Fruit fly (Drosophila melanogaster) whole organism, pupa: ENCODE data around the gene CG3156.

Experiments used
- CG10348 ChIP-seq: fragments of 200-800 bp; sonication (Bioruptor generic); IDR thresholded peaks from 2 replicates; pipeline ENCODE4 v1.3.6; 2022; ENCODE audit warnings: missing biosample characterization, missing genetic modification characterization
- CG12605 ChIP-seq: fragments of 200-800 bp; sonication (Bioruptor generic); IDR thresholded peaks from 2 replicates; pipeline ENCODE4 v1.3.6; 2022; ENCODE audit warnings: missing biosample characterization, missing genetic modification characterization
- CG13204 ChIP-seq: fragments of 200-800 bp; sonication (Bioruptor generic); optimal IDR thresholded peaks from 2 replicates; lab custom pipeline; 2018; ENCODE audit warnings: missing biosample characterization, mild to moderate bottlenecking, missing genetic modification characterization, moderate library complexity
- CG14655 ChIP-seq: fragments of 200-800 bp; sonication (Bioruptor generic); optimal IDR thresholded peaks from 3 replicates; lab custom pipeline; 2017; ENCODE audit warnings: mild to moderate bottlenecking, missing biosample characterization, missing genetic modification reagents, missing genetic modification characterization
- CG15710 ChIP-seq: fragments of 200-800 bp; sonication (Bioruptor generic); optimal IDR thresholded peaks from 2 replicates; lab custom pipeline; 2018; ENCODE audit warnings: missing biosample characterization, mild to moderate bottlenecking, missing genetic modification characterization, moderate library complexity
- CG17806 ChIP-seq: fragments of 200-800 bp; sonication (Bioruptor generic); optimal IDR thresholded peaks from 2 replicates; lab custom pipeline; 2018; ENCODE audit warnings: missing biosample characterization, mild to moderate bottlenecking, missing genetic modification characterization, moderate library complexity
- CG32121 ChIP-seq: fragments of 200-800 bp; sonication (Bioruptor generic); IDR thresholded peaks from 2 replicates; pipeline ENCODE4 v1.3.6; 2022; ENCODE audit warnings: missing biosample characterization, missing genetic modification characterization
- CG34367 ChIP-seq: fragments of 200-800 bp; sonication (Bioruptor generic); optimal IDR thresholded peaks from 2 replicates; lab custom pipeline; 2018; ENCODE audit warnings: missing biosample characterization, mild to moderate bottlenecking, missing genetic modification characterization
- CG4496 ChIP-seq: fragments of 200-800 bp; sonication (Bioruptor generic); IDR thresholded peaks from 3 replicates; pipeline ENCODE4 v1.3.6; 2022; ENCODE audit warnings: missing biosample characterization, missing genetic modification characterization
- CG8159 ChIP-seq: fragments of 200-800 bp; sonication (Bioruptor generic); optimal IDR thresholded peaks from 3 replicates; lab custom pipeline; 2018; ENCODE audit warnings: missing biosample characterization, mild to moderate bottlenecking, missing genetic modification characterization, moderate library complexity
- CG8301 ChIP-seq: fragments of 200-800 bp; sonication (Bioruptor generic); optimal IDR thresholded peaks from 2 replicates; lab custom pipeline; 2018; ENCODE audit warnings: missing biosample characterization, mild to moderate bottlenecking, missing genetic modification characterization
- CG9948 ChIP-seq: fragments of 200-800 bp; sonication (Bioruptor generic); optimal IDR thresholded peaks from 2 replicates; lab custom pipeline; 2018; ENCODE audit warnings: missing biosample characterization, mild to moderate bottlenecking, missing genetic modification characterization, moderate library complexity
- D1 ChIP-seq: fragments of 200-800 bp; sonication (Bioruptor generic); optimal IDR thresholded peaks from 2 replicates; lab custom pipeline; 2018; ENCODE audit warnings: missing biosample characterization, mild to moderate bottlenecking, missing genetic modification characterization, moderate library complexity
- EcR ChIP-seq: fragments of 200-800 bp; sonication (Bioruptor generic); optimal IDR thresholded peaks from 3 replicates; lab custom pipeline; 2019; ENCODE audit warnings: missing biosample characterization, missing genetic modification characterization, mild to moderate bottlenecking, moderate library complexity, missing genetic modification reagents
- Ets98B ChIP-seq: fragments of 200-800 bp; sonication (Bioruptor generic); IDR thresholded peaks from 2 replicates; pipeline ENCODE4 v1.3.6; 2022; ENCODE audit warnings: missing biosample characterization, missing genetic modification characterization
- Pif1A ChIP-seq: fragments of 200-800 bp; sonication (Bioruptor generic); optimal IDR thresholded peaks from 3 replicates; lab custom pipeline; 2016; ENCODE audit warnings: missing biosample characterization, missing genetic modification characterization
- Pif1B ChIP-seq: fragments of 200-800 bp; sonication (Bioruptor generic); optimal IDR thresholded peaks from 3 replicates; lab custom pipeline; 2016; ENCODE audit warnings: missing biosample characterization, missing genetic modification characterization
- Snoo ChIP-seq: fragments of 200-800 bp; sonication (Bioruptor generic); optimal IDR thresholded peaks from 3 replicates; lab custom pipeline; 2017; ENCODE audit warnings: missing biosample characterization, mild to moderate bottlenecking, missing genetic modification characterization, inconsistent platforms
- fd96Ca ChIP-seq: fragments of 200-800 bp; sonication (Bioruptor generic); IDR thresholded peaks from 3 replicates; pipeline ENCODE4 v1.3.6; 2022; ENCODE audit warnings: missing biosample characterization, missing genetic modification characterization
- gl ChIP-seq: fragments of 200-800 bp; sonication (Bioruptor generic); optimal IDR thresholded peaks from 2 replicates; lab custom pipeline; 2018; ENCODE audit warnings: missing biosample characterization, mild to moderate bottlenecking, missing genetic modification characterization
- rn ChIP-seq: fragments of 200-800 bp; sonication (Bioruptor generic); IDR thresholded peaks from 2 replicates; pipeline ENCODE4 v1.3.6; 2022; ENCODE audit warnings: missing biosample characterization, missing genetic modification characterization

Gene CG3156

dm6 chrX:515676-516075, 28.0 kb downstream of the CG3156 start:
- TF ChIP-seq CG15710 (tag; lab: Kevin White, UChicago) = no peak
- TF ChIP-seq CG9948 (tag; lab: Kevin White, UChicago) = no peak
- no peak for TF ChIP-seq CG12605 (GFP tag; lab: Robert Waterston, UW)
- no peak for TF ChIP-seq gl (tag; lab: Kevin White, UChicago)
- TF ChIP-seq CG14655 (GFP tag; lab: Kevin White, UChicago) = no peak
- TF ChIP-seq D1 (tag; lab: Kevin White, UChicago) = no peak
- no peak for TF ChIP-seq CG17806 (tag; lab: Kevin White, UChicago)
- TF ChIP-seq fd96Ca (GFP tag; lab: Robert Waterston, UW) = no peak
- no peak for TF ChIP-seq rn (GFP tag; lab: Robert Waterston, UW)
- TF ChIP-seq Snoo = no peak
- TF ChIP-seq EcR (GFP tag; lab: Kevin White, UChicago) = no peak
- TF ChIP-seq CG8301 (tag; lab: Kevin White, UChicago) = no peak
- TF ChIP-seq Ets98B (GFP tag; lab: Robert Waterston, UW) = no peak

- TF ChIP-seq CG8301 (tag; lab: Kevin White, UChicago) = no peak
- TF ChIP-seq Snoo = no peak
- no peak for TF ChIP-seq EcR (GFP tag; lab: Kevin White, UChicago)
- TF ChIP-seq CG13204 = no peak
- TF ChIP-seq CG34367 (tag; lab: Kevin White, UChicago) = no peak
- TF ChIP-seq CG14655 (GFP tag; lab: Kevin White, UChicago) = no peak
- no peak for TF ChIP-seq D1 (tag; lab: Kevin White, UChicago)
- no peak for TF ChIP-seq CG8159 (tag; lab: Kevin White, UChicago)
- TF ChIP-seq CG12605 (GFP tag; lab: Robert Waterston, UW) = no peak
- TF ChIP-seq CG32121 = no peak
- no peak for TF ChIP-seq Pif1A
- no peak for TF ChIP-seq gl (tag; lab: Kevin White, UChicago)
- TF ChIP-seq CG10348 (GFP tag; lab: Robert Waterston, UW) = no peak
- no peak for TF ChIP-seq fd96Ca (GFP tag; lab: Robert Waterston, UW)
- no peak for TF ChIP-seq Pif1B
- TF ChIP-seq CG15710 (tag; lab: Kevin White, UChicago) = no peak
- TF ChIP-seq, all 21 proteins: peak for 0
Observed at dm6 chrX:518858-519257, 31.2 kb downstream of the CG3156 start.

DNA sequence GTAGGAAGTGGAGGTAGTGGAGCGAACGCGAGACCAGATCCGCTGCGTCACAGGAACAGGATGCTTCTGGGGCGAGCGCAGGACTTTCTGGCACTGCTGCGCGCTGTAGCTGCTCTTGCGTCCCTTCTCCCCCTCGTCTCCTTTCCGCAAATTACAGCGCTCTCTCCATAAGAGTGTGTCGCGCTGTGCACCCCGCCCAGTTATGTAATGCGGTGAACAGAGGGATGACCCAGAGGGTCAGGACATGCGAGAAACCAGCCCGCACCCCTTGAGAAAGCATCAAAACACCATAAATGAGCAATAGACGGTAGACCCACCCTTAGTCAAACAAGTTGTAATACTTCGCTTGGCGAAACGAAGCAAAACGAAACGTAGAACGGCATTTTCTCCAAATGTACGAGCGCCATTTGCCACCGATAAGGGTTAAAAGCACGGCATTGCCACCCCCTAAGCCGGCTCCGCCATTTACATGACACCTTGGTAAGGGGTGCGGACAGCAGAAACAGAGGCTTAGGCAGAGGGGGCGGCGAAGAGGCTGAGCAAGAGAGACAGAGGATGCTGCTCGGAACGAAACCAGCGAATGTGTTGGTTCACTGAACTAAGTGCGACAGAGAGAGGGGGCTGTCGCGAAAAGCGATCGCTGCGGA, 32.7 kb downstream of the CG3156 start:
- TF ChIP-seq fd96Ca (GFP tag; lab: Robert Waterston, UW) = no peak
- peak; percentile 33 for TF ChIP-seq EcR (GFP tag; lab: Kevin White, UChicago)

- TF ChIP-seq rn (GFP tag; lab: Robert Waterston, UW) = no peak
- no peak for TF ChIP-seq Snoo
- no peak for TF ChIP-seq CG32121
- no peak for TF ChIP-seq CG8301 (tag; lab: Kevin White, UChicago)
- TF ChIP-seq fd96Ca (GFP tag; lab: Robert Waterston, UW) = no peak
- no peak for TF ChIP-seq gl (tag; lab: Kevin White, UChicago)
- no peak for TF ChIP-seq CG10348 (GFP tag; lab: Robert Waterston, UW)
- TF ChIP-seq Ets98B (GFP tag; lab: Robert Waterston, UW) = no peak
- TF ChIP-seq CG4496 (GFP tag; lab: Robert Waterston, UW) = no peak
- no peak for TF ChIP-seq CG8159 (tag; lab: Kevin White, UChicago)
- no peak for TF ChIP-seq Pif1A
- TF ChIP-seq CG14655 (GFP tag; lab: Kevin White, UChicago) = no peak
- no peak for TF ChIP-seq CG9948 (tag; lab: Kevin White, UChicago)
- no peak for TF ChIP-seq D1 (tag; lab: Kevin White, UChicago)
- no peak for TF ChIP-seq EcR (GFP tag; lab: Kevin White, UChicago)
- TF ChIP-seq CG34367 (tag; lab: Kevin White, UChicago) = no peak
- TF ChIP-seq, all 21 proteins: peak for 0
Observed at dm6 chrX:521683-522082, 34.0 kb downstream of the CG3156 start.

DNA sequence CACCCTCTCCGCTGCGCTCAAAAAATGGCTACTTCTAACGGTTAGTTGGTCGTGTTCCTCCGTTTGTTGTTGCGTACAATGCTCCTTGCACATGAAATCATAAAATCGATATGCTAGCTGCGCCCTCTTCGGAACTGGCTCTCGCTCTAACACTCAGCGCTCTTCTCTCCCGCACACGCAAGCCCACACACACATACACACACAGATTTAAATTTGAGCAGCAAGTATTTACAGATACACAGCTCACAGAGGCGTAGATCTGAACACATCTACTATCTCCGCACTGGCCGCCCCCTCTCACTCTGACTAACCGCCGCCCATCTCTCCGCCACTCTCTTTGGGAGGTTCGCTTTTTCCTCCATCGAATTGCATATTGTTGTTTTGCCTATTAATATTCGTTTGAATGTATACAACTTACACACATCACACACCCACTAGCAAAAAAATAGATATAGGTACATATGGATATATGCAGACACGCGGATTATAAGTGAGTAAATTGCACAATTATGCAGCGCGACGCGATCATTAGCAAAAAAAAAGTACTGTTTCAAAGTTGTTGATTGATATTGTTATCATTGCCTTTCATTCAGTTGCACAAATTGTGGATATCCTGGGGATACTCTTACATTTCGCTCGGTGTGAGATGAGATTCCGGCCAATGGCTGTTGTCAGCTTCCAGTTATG, 34.8 kb downstream of the CG3156 start:
- TF ChIP-seq CG8159 (tag; lab: Kevin White, UChicago) = peak; percentile 45
- TF ChIP-seq CG13204 = peak; percentile 56
- TF ChIP-seq CG12605 (GFP tag; lab: Robert Waterston, UW) = peak; percentile 66; the same call in 1 of the 2 replicates
- TF ChIP-seq CG14655 (GFP tag; lab: Kevin White, UChicago) = peak; percentile 58
- TF ChIP-seq EcR (GFP tag; lab: Kevin White, UChicago) = peak; percentile 49
- TF ChIP-seq CG10348 (GFP tag; lab: Robert Waterston, UW) = peak; percentile 30; the same call in 1 of the 2 replicates
- TF ChIP-seq CG17806 (tag; lab: Kevin White, UChicago) = peak; percentile 19
- TF ChIP-seq Ets98B (GFP tag; lab: Robert Waterston, UW) = peak; percentile 92
- peak; percentile 27 for TF ChIP-seq CG9948 (tag; lab: Kevin White, UChicago)
- TF ChIP-seq CG34367 (tag; lab: Kevin White, UChicago) = peak; percentile 54
- peak; percentile 48 for TF ChIP-seq Pif1B
- TF ChIP-seq rn (GFP tag; lab: Robert Waterston, UW) = no peak
- TF ChIP-seq Snoo = peak; percentile 63
- peak; percentile 24 for TF ChIP-seq gl (tag; lab: Kevin White, UChicago)
- peak; percentile 35 for TF ChIP-seq CG15710 (tag; lab: Kevin White, UChicago)
- peak; percentile 87 for TF ChIP-seq CG4496 (GFP tag; lab: Robert Waterston, UW)
- TF ChIP-seq CG8301 (tag; lab: Kevin White, UChicago) = peak; percentile 23
- TF ChIP-seq fd96Ca (GFP tag; lab: Robert Waterston, UW) = peak; percentile 88
- no peak for TF ChIP-seq D1 (tag; lab: Kevin White, UChicago)
- TF ChIP-seq Pif1A = peak; percentile 69
- peak; percentile 85 for TF ChIP-seq CG32121
